Worm (Caenorhabditis elegans) whole organism, L4/young adult: Measurements from ENCODE around the gene F35E8.1.

ENCODE experiments used
- W03F9.2 ChIP-seq: fragments of 150-350 bp; optimal IDR thresholded peaks from 2 replicates; lab custom pipeline; 2014; ENCODE audit warnings: missing biosample characterization, missing genetic modification characterization
- dao-5 ChIP-seq: sonication (generic microtip); optimal IDR thresholded peaks from 2 replicates; lab custom pipeline; 2016; ENCODE audit warnings: missing genotype, missing genetic modification characterization, moderate library complexity, missing compliant biosample characterization
- him-1 ChIP-seq: sonication (generic microtip); optimal IDR thresholded peaks from 2 replicates; lab custom pipeline; 2016; ENCODE audit warnings: missing genotype, missing genetic modification reagents, missing genetic modification characterization, missing compliant biosample characterization

F35E8.1 gene

ce11 chrV:15858292-15858691, 47.1 kb downstream of the F35E8.1 start, which contains the start of gene srh-148:
Gene srh-148 (minus strand): TSS chrV:15858392.
- TF ChIP-seq dao-5 (tag; lab: Kevin White, UChicago) (no peak), W03F9.2 (tag; lab: Kevin White, UChicago) (no peak), him-1 (tag; lab: Kevin White, UChicago) (no peak)
